Fruit fly (Drosophila melanogaster) whole organism, pupa: ENCODE measurements around the gene Sps2.

Experiments
- CG10348 ChIP-seq: fragments of 200-800 bp; sonication (Bioruptor generic); IDR thresholded peaks from 2 replicates; pipeline ENCODE4 v1.3.6; 2022; ENCODE audit warnings: missing biosample characterization, missing genetic modification characterization
- CG12605 ChIP-seq: fragments of 200-800 bp; sonication (Bioruptor generic); IDR thresholded peaks from 2 replicates; pipeline ENCODE4 v1.3.6; 2022; ENCODE audit warnings: missing biosample characterization, missing genetic modification characterization
- CG13204 ChIP-seq: fragments of 200-800 bp; sonication (Bioruptor generic); optimal IDR thresholded peaks from 2 replicates; lab custom pipeline; 2018; ENCODE audit warnings: missing biosample characterization, mild to moderate bottlenecking, missing genetic modification characterization, moderate library complexity
- CG14655 ChIP-seq: fragments of 200-800 bp; sonication (Bioruptor generic); optimal IDR thresholded peaks from 3 replicates; lab custom pipeline; 2017; ENCODE audit warnings: mild to moderate bottlenecking, missing biosample characterization, missing genetic modification reagents, missing genetic modification characterization
- CG15710 ChIP-seq: fragments of 200-800 bp; sonication (Bioruptor generic); optimal IDR thresholded peaks from 2 replicates; lab custom pipeline; 2018; ENCODE audit warnings: missing biosample characterization, mild to moderate bottlenecking, missing genetic modification characterization, moderate library complexity
- CG17806 ChIP-seq: fragments of 200-800 bp; sonication (Bioruptor generic); optimal IDR thresholded peaks from 2 replicates; lab custom pipeline; 2018; ENCODE audit warnings: missing biosample characterization, mild to moderate bottlenecking, missing genetic modification characterization, moderate library complexity
- CG32121 ChIP-seq: fragments of 200-800 bp; sonication (Bioruptor generic); IDR thresholded peaks from 2 replicates; pipeline ENCODE4 v1.3.6; 2022; ENCODE audit warnings: missing biosample characterization, missing genetic modification characterization
- CG34367 ChIP-seq: fragments of 200-800 bp; sonication (Bioruptor generic); optimal IDR thresholded peaks from 2 replicates; lab custom pipeline; 2018; ENCODE audit warnings: missing biosample characterization, mild to moderate bottlenecking, missing genetic modification characterization
- CG4496 ChIP-seq: fragments of 200-800 bp; sonication (Bioruptor generic); IDR thresholded peaks from 3 replicates; pipeline ENCODE4 v1.3.6; 2022; ENCODE audit warnings: missing biosample characterization, missing genetic modification characterization
- CG8159 ChIP-seq: fragments of 200-800 bp; sonication (Bioruptor generic); optimal IDR thresholded peaks from 3 replicates; lab custom pipeline; 2018; ENCODE audit warnings: missing biosample characterization, mild to moderate bottlenecking, missing genetic modification characterization, moderate library complexity
- CG8301 ChIP-seq: fragments of 200-800 bp; sonication (Bioruptor generic); optimal IDR thresholded peaks from 2 replicates; lab custom pipeline; 2018; ENCODE audit warnings: missing biosample characterization, mild to moderate bottlenecking, missing genetic modification characterization
- CG9948 ChIP-seq: fragments of 200-800 bp; sonication (Bioruptor generic); optimal IDR thresholded peaks from 2 replicates; lab custom pipeline; 2018; ENCODE audit warnings: missing biosample characterization, mild to moderate bottlenecking, missing genetic modification characterization, moderate library complexity
- D1 ChIP-seq: fragments of 200-800 bp; sonication (Bioruptor generic); optimal IDR thresholded peaks from 2 replicates; lab custom pipeline; 2018; ENCODE audit warnings: missing biosample characterization, mild to moderate bottlenecking, missing genetic modification characterization, moderate library complexity
- EcR ChIP-seq: fragments of 200-800 bp; sonication (Bioruptor generic); optimal IDR thresholded peaks from 3 replicates; lab custom pipeline; 2019; ENCODE audit warnings: missing biosample characterization, missing genetic modification characterization, mild to moderate bottlenecking, moderate library complexity, missing genetic modification reagents
- Ets98B ChIP-seq: fragments of 200-800 bp; sonication (Bioruptor generic); IDR thresholded peaks from 2 replicates; pipeline ENCODE4 v1.3.6; 2022; ENCODE audit warnings: missing biosample characterization, missing genetic modification characterization
- Pif1A ChIP-seq: fragments of 200-800 bp; sonication (Bioruptor generic); optimal IDR thresholded peaks from 3 replicates; lab custom pipeline; 2016; ENCODE audit warnings: missing biosample characterization, missing genetic modification characterization
- Pif1B ChIP-seq: fragments of 200-800 bp; sonication (Bioruptor generic); optimal IDR thresholded peaks from 3 replicates; lab custom pipeline; 2016; ENCODE audit warnings: missing biosample characterization, missing genetic modification characterization
- Snoo ChIP-seq: fragments of 200-800 bp; sonication (Bioruptor generic); optimal IDR thresholded peaks from 3 replicates; lab custom pipeline; 2017; ENCODE audit warnings: missing biosample characterization, mild to moderate bottlenecking, missing genetic modification characterization, inconsistent platforms
- fd96Ca ChIP-seq: fragments of 200-800 bp; sonication (Bioruptor generic); IDR thresholded peaks from 3 replicates; pipeline ENCODE4 v1.3.6; 2022; ENCODE audit warnings: missing biosample characterization, missing genetic modification characterization
- gl ChIP-seq: fragments of 200-800 bp; sonication (Bioruptor generic); optimal IDR thresholded peaks from 2 replicates; lab custom pipeline; 2018; ENCODE audit warnings: missing biosample characterization, mild to moderate bottlenecking, missing genetic modification characterization
- rn ChIP-seq: fragments of 200-800 bp; sonication (Bioruptor generic); IDR thresholded peaks from 2 replicates; pipeline ENCODE4 v1.3.6; 2022; ENCODE audit warnings: missing biosample characterization, missing genetic modification characterization

Gene Sps2

DNA sequence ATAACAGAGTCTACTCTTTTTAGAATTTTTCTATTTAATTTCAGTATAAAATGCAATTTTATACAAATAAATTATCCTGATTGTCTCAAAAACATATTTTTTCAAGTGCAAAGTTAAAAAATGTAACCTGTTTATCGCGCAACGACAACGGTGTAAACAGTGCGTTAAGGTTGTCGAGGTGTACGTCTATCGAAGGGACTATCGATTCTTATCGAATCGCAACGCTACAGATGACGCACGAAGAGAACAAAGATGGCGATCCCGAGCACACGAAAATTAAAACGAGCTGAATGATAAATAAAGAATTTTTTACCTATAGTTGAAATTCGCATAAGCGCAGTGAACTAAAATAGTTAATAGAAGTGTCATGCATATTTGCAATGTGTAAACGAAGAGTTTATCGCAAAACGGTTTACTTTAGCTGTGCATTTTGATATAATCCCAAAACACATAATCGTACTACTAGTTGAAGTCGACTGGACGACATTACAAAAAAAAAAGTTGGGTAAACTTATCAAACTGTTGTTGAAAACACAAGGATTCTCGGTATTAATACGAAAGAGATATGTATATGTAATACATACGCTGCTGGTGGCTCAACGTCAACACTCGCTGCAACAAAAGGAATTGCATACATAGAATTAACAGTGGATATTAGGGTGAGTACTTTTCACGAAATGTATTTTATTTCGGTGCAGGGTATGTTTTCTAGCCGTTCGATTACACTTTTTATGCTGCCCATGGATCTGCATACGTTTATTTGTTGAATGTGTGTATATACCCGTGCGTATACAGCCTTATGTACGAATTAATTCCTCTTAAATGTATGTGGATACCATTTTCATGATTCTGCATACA, 45.7 kb downstream of the Sps2 start, which contains the start of gene da:
Gene da (plus strand): TSS at position 237 of the 858 bp plus-strand sequence.
- TF ChIP-seq Pif1A (GFP tag; lab: Kevin White, UChicago) = peak; percentile 45
- no peak for TF ChIP-seq CG14655 (GFP tag; lab: Kevin White, UChicago)
- no peak for TF ChIP-seq fd96Ca (GFP tag; lab: Robert Waterston, UW)
- no peak for TF ChIP-seq EcR (GFP tag; lab: Kevin White, UChicago)
- TF ChIP-seq CG34367 (tag; lab: Kevin White, UChicago) = peak; percentile 17
- TF ChIP-seq CG32121 (GFP tag; lab: Robert Waterston, UW) = peak; percentile 61; the same call in 1 of the 2 replicates
- peak; percentile 39 for TF ChIP-seq CG15710 (tag; lab: Kevin White, UChicago)
- TF ChIP-seq Ets98B (GFP tag; lab: Robert Waterston, UW) = peak; percentile 67
- TF ChIP-seq rn (GFP tag; lab: Robert Waterston, UW) = no peak
- peak; percentile 41 for TF ChIP-seq Snoo (tag; lab: Kevin White, UChicago)
- peak; percentile 65; the same call in 2 of the 3 replicates for TF ChIP-seq CG4496 (GFP tag; lab: Robert Waterston, UW)
- no peak for TF ChIP-seq Pif1B (GFP tag; lab: Kevin White, UChicago)
- TF ChIP-seq CG13204 = no peak
- TF ChIP-seq gl (tag; lab: Kevin White, UChicago) = no peak
- TF ChIP-seq CG10348 (GFP tag; lab: Robert Waterston, UW) = no peak
- TF ChIP-seq CG8159 (tag; lab: Kevin White, UChicago) = peak; percentile 31
- peak; percentile 32 for TF ChIP-seq CG9948 (tag; lab: Kevin White, UChicago)
- TF ChIP-seq D1 (tag; lab: Kevin White, UChicago) = peak; percentile 72
- peak; percentile 28 for TF ChIP-seq CG12605
- peak; percentile 16 for TF ChIP-seq CG8301
- peak; percentile 31 for TF ChIP-seq CG17806 (tag; lab: Kevin White, UChicago)
- TF ChIP-seq, all 21 proteins: peak for 13

DNA sequence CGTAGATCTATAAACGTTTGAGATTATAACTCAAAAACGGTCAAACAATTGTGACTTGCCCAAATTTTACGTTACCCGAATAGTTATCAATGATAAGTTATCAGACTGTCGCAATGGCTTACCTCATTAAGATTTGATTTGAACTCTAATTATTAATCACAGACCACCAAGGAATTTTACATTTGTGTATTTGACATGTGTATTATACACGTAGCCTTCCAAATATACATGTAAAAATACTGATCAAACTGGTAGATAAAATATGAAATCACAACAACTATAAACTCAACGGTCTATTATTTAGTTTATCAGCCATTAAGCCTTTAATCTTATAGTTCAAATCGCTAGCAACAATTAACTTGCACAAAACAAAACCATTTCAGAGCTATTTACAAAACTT, 51.1 kb downstream of the Sps2 start:
- TF ChIP-seq Pif1B (GFP tag; lab: Kevin White, UChicago) (no peak), CG32121 (GFP tag; lab: Robert Waterston, UW) (no peak), CG9948 (tag; lab: Kevin White, UChicago) (no peak), CG10348 (GFP tag; lab: Robert Waterston, UW) (no peak), CG15710 (tag; lab: Kevin White, UChicago) (no peak), CG12605 (no peak), Pif1A (GFP tag; lab: Kevin White, UChicago) (no peak), D1 (tag; lab: Kevin White, UChicago) (no peak), CG14655 (GFP tag; lab: Kevin White, UChicago) (no peak), EcR (GFP tag; lab: Kevin White, UChicago) (no peak), CG17806 (tag; lab: Kevin White, UChicago) (no peak), CG8159 (tag; lab: Kevin White, UChicago) (no peak), CG13204 (no peak), fd96Ca (GFP tag; lab: Robert Waterston, UW) (no peak), CG4496 (GFP tag; lab: Robert Waterston, UW) (no peak), Snoo (tag; lab: Kevin White, UChicago) (no peak), gl (tag; lab: Kevin White, UChicago) (no peak), rn (GFP tag; lab: Robert Waterston, UW) (no peak), CG34367 (tag; lab: Kevin White, UChicago) (no peak), CG8301 (no peak)
